Worm (Caenorhabditis elegans): Measurements from ENCODE around the gene Y37E11B.2.

ce11 chrIV:3599126-3599525, 20.9 kb downstream of the Y37E11B.2 start, which contains the start of gene Y37E11B.6:
- TF ChIP-seq nhr-237 (tag; optimal IDR thresholded peaks at IDR 0.05) (no peak), blmp-1 (tag; optimal IDR thresholded peaks at IDR 0.05; ENCODE audit: insufficient read depth) (no peak), fos-1 (tag; optimal IDR thresholded peaks at IDR 0.05) (no peak), sma-9 (GFP tag; optimal IDR thresholded peaks at IDR 0.05) (no peak), sma-9 (tag; optimal IDR thresholded peaks at IDR 0.05) (no peak), R02D3.7 (tag; optimal IDR thresholded peaks at IDR 0.05) (no peak)
